Fruit fly (Drosophila melanogaster): ENCODE data around the gene CG13801.

The CG13801 gene

dm6 chr3L:2386433-2386832 is 26.1 kb downstream of the CG13801 start (continued):
- peak; percentile 13 for TF ChIP-seq CG34406 (GFP tag; optimal IDR thresholded peaks at IDR 0.05)
- TF ChIP-seq CG8319 (GFP tag; optimal IDR thresholded peaks at IDR 0.05): peak; percentile 14
- TF ChIP-seq CG4318 (GFP tag; optimal IDR thresholded peaks at IDR 0.05): peak; percentile 25
- TF ChIP-seq fd59A (GFP tag; optimal IDR thresholded peaks at IDR 0.05): peak; percentile 38
- no peak for TF ChIP-seq CG6854 (GFP tag; optimal IDR thresholded peaks at IDR 0.05)
- no peak for TF ChIP-seq CG31627 (GFP tag; optimal IDR thresholded peaks at IDR 0.05)
- peak; percentile 64 for TF ChIP-seq CG1621 (tag; optimal IDR thresholded peaks at IDR 0.05)
- TF ChIP-seq CG11762 (GFP tag; optimal IDR thresholded peaks at IDR 0.05; ENCODE audit: insufficient read depth): peak; percentile 44
- TF ChIP-seq Sox14 (GFP tag; optimal IDR thresholded peaks at IDR 0.05): peak; percentile 61
- TF ChIP-seq Sox15 (GFP tag; optimal IDR thresholded peaks at IDR 0.05): no peak
- TF ChIP-seq CG6808 (GFP tag; optimal IDR thresholded peaks at IDR 0.05): peak; percentile 66
- no peak for TF ChIP-seq Blimp-1 (GFP tag; optimal IDR thresholded peaks at IDR 0.05)
- peak in 1 of 2 experiments; percentile 6 for TF ChIP-seq salr (GFP tag; optimal IDR thresholded peaks at IDR 0.05)
- TF ChIP-seq CG6163 (GFP tag; IDR thresholded peaks at IDR 0.05): peak; percentile 69
- peak; percentile 0 for TF ChIP-seq cyc (GFP tag; optimal IDR thresholded peaks at IDR 0.05)

dm6 chr3L:2387816-2388215 is 27.5 kb downstream of the CG13801 start:
- TF ChIP-seq fkh (GFP tag; optimal IDR thresholded peaks at IDR 0.05): peak; percentile 27
- TF ChIP-seq CG6276 (GFP tag; optimal IDR thresholded peaks at IDR 0.05): peak; percentile 8
- TF ChIP-seq CG15336 (GFP tag; IDR thresholded peaks at IDR 0.05): 0 out of 2 replicates have a peak, but pooled peaks have one; percentile 9
- TF ChIP-seq Eip75B (GFP tag; optimal IDR thresholded peaks at IDR 0.05): no peak
- no peak for TF ChIP-seq Sox102F (GFP tag; optimal IDR thresholded peaks at IDR 0.05)
- peak; percentile 21 for TF ChIP-seq CG3919 (GFP tag; optimal IDR thresholded peaks at IDR 0.05)
- TF ChIP-seq Eip78C (GFP tag): peak; percentile 70
- peak; percentile 23 for TF ChIP-seq dsx (GFP tag; optimal IDR thresholded peaks at IDR 0.05; ENCODE audit: poor library complexity, severe bottlenecking)
- 0 out of 3 replicates have a peak, but pooled peaks have one; percentile 29 for TF ChIP-seq CG6163 (GFP tag; IDR thresholded peaks at IDR 0.05)
- TF ChIP-seq lz (GFP tag; optimal IDR thresholded peaks at IDR 0.05): no peak
- TF ChIP-seq CG31627 (GFP tag; optimal IDR thresholded peaks at IDR 0.05): no peak
- peak; percentile 51 for TF ChIP-seq CG6854 (GFP tag; optimal IDR thresholded peaks at IDR 0.05)
- no peak for TF ChIP-seq Blimp-1 (GFP tag; optimal IDR thresholded peaks at IDR 0.05)
- peak; percentile 6 for TF ChIP-seq vri (GFP tag; optimal IDR thresholded peaks at IDR 0.05)
- TF ChIP-seq CG8632 (GFP tag; optimal IDR thresholded peaks at IDR 0.05): no peak
- TF ChIP-seq CG11294 (GFP tag; IDR thresholded peaks at IDR 0.05): no peak

dm6 chr3L:2388683-2389315 is 28.4 kb downstream of the CG13801 start, which contains the start of gene Mzt1:
Gene Mzt1 (plus strand): TSS chr3L:2389265.
- peak; percentile 63 for TF ChIP-seq svp (GFP tag)
- no peak for TF ChIP-seq CG6792 (GFP tag; optimal IDR thresholded peaks at IDR 0.05)

DNA sequence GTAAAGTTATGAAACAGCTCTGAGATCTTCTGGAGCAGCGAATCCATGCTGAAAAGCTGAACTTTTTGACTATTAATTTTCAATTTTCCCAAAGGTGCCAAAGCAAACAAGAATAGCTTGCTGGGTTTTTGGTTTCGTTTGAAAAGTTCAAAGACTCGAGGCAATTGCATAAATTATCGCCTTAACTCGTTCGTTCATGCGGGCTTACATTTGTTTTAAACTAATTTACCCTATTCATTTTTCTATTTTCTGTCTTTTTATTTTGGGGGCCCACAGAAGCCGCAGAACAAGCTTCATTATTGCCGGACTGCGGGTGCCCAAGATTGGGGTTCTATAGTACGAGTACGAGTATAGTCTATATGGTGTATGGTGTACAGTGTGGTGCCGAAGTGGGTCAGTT is 30.5 kb downstream of the CG13801 start, which contains the start of the genes CG32298 and CG32299:
Gene CG32298, minus strand, starts transcription at position 101 of the 400 bp plus-strand sequence.
Gene CG32299, minus strand, starts transcription at position 101 of the 400 bp plus-strand sequence.
- no peak for TF ChIP-seq svp (GFP tag)
- TF ChIP-seq Eip78C (GFP tag): no peak
- TF ChIP-seq CG8632 (GFP tag; optimal IDR thresholded peaks at IDR 0.05): no peak
- no peak for TF ChIP-seq CG3919 (GFP tag; optimal IDR thresholded peaks at IDR 0.05)
- no peak for TF ChIP-seq Sox102F (GFP tag; optimal IDR thresholded peaks at IDR 0.05)
- TF ChIP-seq Eip93F (GFP tag; optimal IDR thresholded peaks at IDR 0.05): no peak
- no peak for TF ChIP-seq eg (GFP tag; IDR thresholded peaks at IDR 0.05)
- TF ChIP-seq pdm3 (GFP tag; optimal IDR thresholded peaks at IDR 0.05): no peak
- no peak for TF ChIP-seq achi (GFP tag; optimal IDR thresholded peaks at IDR 0.05)
- no peak for TF ChIP-seq dsx (GFP tag; optimal IDR thresholded peaks at IDR 0.05; ENCODE audit: poor library complexity, severe bottlenecking)
- TF ChIP-seq CG8319 (GFP tag; optimal IDR thresholded peaks at IDR 0.05): no peak
- no peak for TF ChIP-seq Sox14 (GFP tag; optimal IDR thresholded peaks at IDR 0.05)
- no peak for TF ChIP-seq spab (GFP tag; optimal IDR thresholded peaks at IDR 0.05)
- no peak for TF ChIP-seq Hr38 (GFP tag; optimal IDR thresholded peaks at IDR 0.05)
- no peak for TF ChIP-seq Hr39 (GFP tag; optimal IDR thresholded peaks at IDR 0.05)
